Worm (Caenorhabditis elegans) whole organism, mixed stage, embryonic: Measurements from ENCODE around the gene lin-42.

Experiments used
- ceh-43 ChIP-seq: fragments of 200-800 bp; sonication (Bioruptor generic); optimal IDR thresholded peaks from 2 replicates; lab custom pipeline; 2018; ENCODE audit warnings: mild to moderate bottlenecking, missing genetic modification characterization, moderate library complexity, missing compliant biosample characterization
- ces-1 ChIP-seq: fragments of 150-350 bp; optimal IDR thresholded peaks from 2 replicates; lab custom pipeline; 2014; ENCODE audit warnings: missing biosample characterization, missing genetic modification reagents, missing genetic modification characterization
- lsy-2 ChIP-seq: fragments of 150-350 bp; optimal IDR thresholded peaks from 2 replicates; lab custom pipeline; 2014; ENCODE audit warnings: missing biosample characterization, missing genetic modification characterization

DNA sequence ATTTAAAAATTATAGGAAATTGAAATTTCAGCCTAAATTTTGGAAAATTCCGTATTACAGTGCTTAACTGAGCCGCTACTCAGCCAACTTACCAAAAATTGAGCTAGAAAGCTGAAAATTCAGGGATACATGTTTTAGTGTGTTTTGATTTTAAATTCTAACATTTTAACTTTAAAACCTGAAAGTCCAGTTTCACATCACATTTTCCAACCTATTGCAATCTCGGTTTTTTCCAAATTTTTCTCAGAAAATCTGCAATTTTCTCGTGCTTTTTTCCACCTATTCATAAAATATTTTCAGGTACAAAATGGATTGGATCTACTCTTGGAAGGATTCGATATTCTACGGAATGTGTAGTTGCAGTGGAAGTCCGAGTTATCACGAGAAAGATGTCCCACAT, 55.1 kb downstream of the lin-42 start, which contains the start of gene F53A10.2:
- TF ChIP-seq ceh-43 (no peak), lsy-2 (tag; lab: Kevin White, UChicago) (no peak), ces-1 (no peak)
